Fruit fly (Drosophila melanogaster) whole organism, embryonic: ENCODE data around the gene Lasp.

Experiments used
- Adf1 ChIP-seq: fragments of 200-800 bp; sonication (Bioruptor generic); IDR thresholded peaks from 2 replicates; pipeline ENCODE4 v1.3.6; 2022; ENCODE audit warnings: missing biosample characterization, missing genetic modification characterization
- Bgb ChIP-seq: fragments of 200-800 bp; sonication (Bioruptor generic); IDR thresholded peaks from 2 replicates; pipeline ENCODE4 v1.3.6; 2022; ENCODE audit warnings: missing biosample characterization, missing genetic modification characterization; ENCODE audit not compliant: partially characterized antibody
- BtbVII ChIP-seq: fragments of 200-800 bp; sonication (Bioruptor generic); optimal IDR thresholded peaks from 3 replicates; lab custom pipeline; 2017; ENCODE audit warnings: missing biosample characterization, mild to moderate bottlenecking, missing genetic modification characterization
- CG11456 ChIP-seq: fragments of 200-800 bp; sonication (Bioruptor generic); IDR thresholded peaks from 3 replicates; pipeline ENCODE4 v1.3.6; 2022; ENCODE audit warnings: missing biosample characterization, missing genetic modification characterization
- CG1233 ChIP-seq: fragments of 200-800 bp; sonication (Bioruptor generic); optimal IDR thresholded peaks from 4 replicates; lab custom pipeline; 2018; ENCODE audit warnings: missing biosample characterization, mild to moderate bottlenecking, missing genetic modification characterization
- CG15073 ChIP-seq: fragments of 200-800 bp; sonication (Bioruptor generic); optimal IDR thresholded peaks from 2 replicates; lab custom pipeline; 2016; ENCODE audit warnings: missing biosample characterization, missing genetic modification characterization
- CG16779 ChIP-seq: fragments of 200-800 bp; sonication (Bioruptor generic); IDR thresholded peaks from 2 replicates; pipeline ENCODE4 v1.3.6; 2022; ENCODE audit warnings: missing biosample characterization, missing genetic modification characterization
- CG16813 ChIP-seq: fragments of 200-800 bp; sonication (Bioruptor generic); IDR thresholded peaks from 3 replicates; pipeline ENCODE4 v1.3.6; 2022; ENCODE audit warnings: missing biosample characterization, missing genetic modification characterization; ENCODE audit not compliant: partially characterized antibody
- CG17186 ChIP-seq: fragments of 200-800 bp; sonication (Bioruptor generic); optimal IDR thresholded peaks from 3 replicates; lab custom pipeline; 2017; ENCODE audit warnings: missing biosample characterization, missing genetic modification reagents, missing genetic modification characterization
- CG17385 ChIP-seq: fragments of 200-800 bp; sonication (Bioruptor generic); optimal IDR thresholded peaks from 3 replicates; lab custom pipeline; 2018; ENCODE audit warnings: missing biosample characterization, mild to moderate bottlenecking, missing genetic modification characterization
- CG2116 ChIP-seq: fragments of 200-800 bp; sonication (Bioruptor generic); optimal IDR thresholded peaks from 3 replicates; lab custom pipeline; 2018; ENCODE audit warnings: missing biosample characterization, mild to moderate bottlenecking, missing genetic modification characterization
- CG30403 ChIP-seq: fragments of 200-800 bp; sonication (Bioruptor generic); optimal IDR thresholded peaks from 3 replicates; lab custom pipeline; 2016; ENCODE audit warnings: missing biosample characterization, missing genetic modification characterization
- CG3995 ChIP-seq: fragments of 200-800 bp; sonication (Bioruptor generic); optimal IDR thresholded peaks from 3 replicates; lab custom pipeline; 2016; ENCODE audit warnings: missing biosample characterization, missing genetic modification characterization
- CG4282 ChIP-seq: fragments of 200-800 bp; sonication (Bioruptor generic); optimal IDR thresholded peaks from 2 replicates; lab custom pipeline; 2016; ENCODE audit warnings: missing biosample characterization, missing genetic modification characterization
- CG5245 ChIP-seq: fragments of 200-800 bp; sonication (Bioruptor generic); optimal IDR thresholded peaks from 3 replicates; lab custom pipeline; 2016; ENCODE audit warnings: missing biosample characterization, missing genetic modification characterization
- CG5953 ChIP-seq: fragments of 200-800 bp; sonication (Bioruptor generic); IDR thresholded peaks from 2 replicates; pipeline ENCODE4 v1.3.6; 2022; ENCODE audit warnings: missing biosample characterization, missing genetic modification characterization
- CG7556 ChIP-seq: fragments of 200-800 bp; sonication (Bioruptor generic); optimal IDR thresholded peaks from 2 replicates; lab custom pipeline; 2017; ENCODE audit warnings: missing biosample characterization, mild to moderate bottlenecking, missing genetic modification characterization
- CG7745 ChIP-seq: fragments of 200-800 bp; sonication (Bioruptor generic); optimal IDR thresholded peaks from 2 replicates; lab custom pipeline; 2018; ENCODE audit warnings: missing biosample characterization, mild to moderate bottlenecking, missing genetic modification characterization, moderate library complexity
- CG9609 ChIP-seq: fragments of 200-800 bp; sonication (Bioruptor generic); optimal IDR thresholded peaks from 3 replicates; lab custom pipeline; 2016; ENCODE audit warnings: missing biosample characterization, missing genetic modification characterization
- Chrac-16 ChIP-seq: fragments of 200-800 bp; sonication (Bioruptor generic); optimal IDR thresholded peaks from 3 replicates; lab custom pipeline; 2016; ENCODE audit warnings: missing biosample characterization, missing genetic modification characterization
- CoRest ChIP-seq: fragments of 200-800 bp; sonication (Bioruptor generic); optimal IDR thresholded peaks from 3 replicates; lab custom pipeline; 2018; ENCODE audit warnings: missing biosample characterization, mild to moderate bottlenecking, missing genetic modification characterization, moderate library complexity
- Dek ChIP-seq: fragments of 200-800 bp; sonication (Bioruptor generic); optimal IDR thresholded peaks from 3 replicates; lab custom pipeline; 2019; ENCODE audit warnings: missing biosample characterization, mild to moderate bottlenecking, missing genetic modification characterization, moderate library complexity
- Dll ChIP-seq: fragments of 200-800 bp; sonication (Bioruptor generic); IDR thresholded peaks from 4 replicates; pipeline ENCODE4 v1.3.6; 2022; ENCODE audit warnings: missing biosample characterization, missing genetic modification characterization; ENCODE audit not compliant: partially characterized antibody
- Fer3 ChIP-seq: fragments of 200-800 bp; sonication (Bioruptor generic); optimal IDR thresholded peaks from 2 replicates; lab custom pipeline; 2018; ENCODE audit warnings: missing biosample characterization, mild to moderate bottlenecking, missing genetic modification characterization, moderate library complexity
- HLHmδ ChIP-seq: fragments of 200-800 bp; sonication (Bioruptor generic); optimal IDR thresholded peaks from 2 replicates; lab custom pipeline; 2018; ENCODE audit warnings: missing biosample characterization, mild to moderate bottlenecking, missing genetic modification characterization, moderate library complexity
- Hand ChIP-seq: fragments of 200-800 bp; sonication (Bioruptor generic); optimal IDR thresholded peaks from 2 replicates; lab custom pipeline; 2017; ENCODE audit warnings: mild to moderate bottlenecking, missing biosample characterization, missing genetic modification reagents, missing genetic modification characterization
- Kr ChIP-seq: fragments of 200-800 bp; sonication (Bioruptor generic); optimal IDR thresholded peaks from 2 replicates; lab custom pipeline; 2017; ENCODE audit warnings: missing biosample characterization, mild to moderate bottlenecking, missing genetic modification characterization
- MBD-R2 ChIP-seq: fragments of 200-800 bp; sonication (Bioruptor generic); IDR thresholded peaks from 2 replicates; pipeline ENCODE4 v1.3.6; 2022; ENCODE audit warnings: missing biosample characterization, missing genetic modification characterization
- Mad ChIP-seq: fragments of 200-800 bp; sonication (Bioruptor generic); optimal IDR thresholded peaks from 2 replicates; lab custom pipeline; 2016; ENCODE audit warnings: missing biosample characterization, missing genetic modification characterization
- Rx ChIP-seq: fragments of 200-800 bp; sonication (Bioruptor generic); IDR thresholded peaks from 2 replicates; pipeline ENCODE4 v1.3.6; 2022; ENCODE audit warnings: missing biosample characterization, missing genetic modification characterization
- ab ChIP-seq: fragments of 200-800 bp; sonication (Bioruptor generic); optimal IDR thresholded peaks from 2 replicates; lab custom pipeline; 2016; ENCODE audit warnings: missing biosample characterization, missing genetic modification characterization
- cad ChIP-seq: fragments of >200 bp; optimal IDR thresholded peaks from 2 replicates; lab custom pipeline; 2017; ENCODE audit warnings: missing biosample characterization, missing genetic modification characterization
- croc ChIP-seq: fragments of 200-800 bp; sonication (Bioruptor generic); conservative IDR thresholded peaks from 3 replicates; pipeline ENCODE4 v1.3.6; 2022; ENCODE audit warnings: missing biosample characterization, missing genetic modification characterization
- da ChIP-seq: fragments of 200-800 bp; sonication (Bioruptor generic); optimal IDR thresholded peaks from 2 replicates; lab custom pipeline; 2016; ENCODE audit warnings: missing biosample characterization, missing genetic modification characterization
- dmrt11E ChIP-seq: fragments of 200-800 bp; sonication (Bioruptor generic); optimal IDR thresholded peaks from 3 replicates; lab custom pipeline; 2018; ENCODE audit warnings: missing biosample characterization, mild to moderate bottlenecking, missing genetic modification characterization, moderate library complexity
- eve ChIP-seq, 2 experiments: fragments of >200 bp; optimal IDR thresholded peaks; 2 replicates each; lab custom pipeline; 2017; ENCODE audit warnings: missing biosample characterization in 2 of 2, missing genetic modification characterization in 2 of 2
- hbn ChIP-seq: fragments of 200-800 bp; sonication (Bioruptor generic); IDR thresholded peaks from 2 replicates; pipeline ENCODE4 v1.3.6; 2022; ENCODE audit warnings: missing biosample characterization, missing genetic modification characterization; ENCODE audit not compliant: partially characterized antibody
- nerfin-2 ChIP-seq: fragments of 200-800 bp; sonication (Bioruptor generic); IDR thresholded peaks from 2 replicates; pipeline ENCODE4 v1.3.6; 2022; ENCODE audit warnings: missing biosample characterization, missing genetic modification characterization; ENCODE audit not compliant: partially characterized antibody
- nom ChIP-seq: fragments of 200-800 bp; sonication (Bioruptor generic); optimal IDR thresholded peaks from 2 replicates; lab custom pipeline; 2017; ENCODE audit warnings: missing biosample characterization, missing genetic modification characterization, mild to moderate bottlenecking, moderate library complexity, missing genetic modification reagents
- oc ChIP-seq: fragments of 200-800 bp; sonication (Bioruptor generic); optimal IDR thresholded peaks from 2 replicates; lab custom pipeline; 2018; ENCODE audit warnings: missing biosample characterization, mild to moderate bottlenecking, missing genetic modification characterization, moderate library complexity
- peb ChIP-seq: fragments of 200-800 bp; sonication (Bioruptor generic); IDR thresholded peaks from 2 replicates; pipeline ENCODE4 v1.3.6; 2022; ENCODE audit warnings: missing biosample characterization, missing genetic modification characterization
- prd ChIP-seq, 3 experiments: fragments of >200 bp in 2 of 3; fragments of 200-800 bp in 1 of 3; sonication (Bioruptor generic) in 1 of 3; optimal IDR thresholded peaks in 2 of 3; IDR thresholded peaks in 1 of 3; 2 replicates in 2 of 3; 3 replicates in 1 of 3; pipeline versions ENCODE4 v1.3.6 to Lab custom; 2017 to 2022; ENCODE audit warnings: missing biosample characterization in 1 of 3, missing genetic modification characterization in 1 of 3
- schlank ChIP-seq: fragments of 200-800 bp; sonication (Bioruptor generic); optimal IDR thresholded peaks from 2 replicates; lab custom pipeline; 2018; ENCODE audit warnings: missing biosample characterization, mild to moderate bottlenecking, missing genetic modification characterization
- sd ChIP-seq: fragments of 200-800 bp; sonication (Bioruptor generic); optimal IDR thresholded peaks from 3 replicates; lab custom pipeline; 2018; ENCODE audit warnings: missing biosample characterization, mild to moderate bottlenecking, missing genetic modification characterization, moderate library complexity
- tll ChIP-seq, 2 experiments: fragments of 200-800 bp in 1 of 2; fragments of >200 bp in 1 of 2; sonication (Bioruptor generic) in 1 of 2; optimal IDR thresholded peaks; 2 replicates each; lab custom pipeline; 2017 to 2019; ENCODE audit warnings: missing biosample characterization in 2 of 2, missing genetic modification characterization in 2 of 2, mild to moderate bottlenecking in 1 of 2, moderate library complexity in 1 of 2
- vnd ChIP-seq: fragments of 200-800 bp; sonication (Bioruptor generic); IDR thresholded peaks from 3 replicates; pipeline ENCODE4 v1.3.6; 2022; ENCODE audit warnings: missing biosample characterization, missing genetic modification characterization; ENCODE audit not compliant: partially characterized antibody
- z ChIP-seq: fragments of 200-800 bp; sonication (Bioruptor generic); IDR thresholded peaks from 3 replicates; pipeline ENCODE4 v1.3.6; 2022; ENCODE audit warnings: missing biosample characterization, missing genetic modification characterization

Gene Lasp

dm6 chr3L:16711430-16712228, at the start of gene Lasp, which contains the start of the genes CG43954 and Dab (continued):
- TF ChIP-seq CG5245 (GFP tag; lab: Kevin White, UChicago): no peak
- no peak for TF ChIP-seq Hand
- no peak for TF ChIP-seq ab (GFP tag; lab: Kevin White, UChicago)
- no peak for TF ChIP-seq schlank
- TF ChIP-seq Adf1 (GFP tag; lab: Robert Waterston, UW): peak; percentile 64; the same call in 1 of the 2 replicates
- TF ChIP-seq Mad (GFP tag; lab: Kevin White, UChicago): no peak
- no peak for TF ChIP-seq hbn (GFP tag; lab: Robert Waterston, UW)
- no peak for TF ChIP-seq dmrt11E (tag; lab: Kevin White, UChicago)
- TF ChIP-seq Bgb (GFP tag; lab: Robert Waterston, UW): peak; percentile 68
- peak; percentile 69 for TF ChIP-seq nerfin-2 (GFP tag; lab: Robert Waterston, UW)
- peak; percentile 16 for TF ChIP-seq CG1233 (GFP tag; lab: Kevin White, UChicago)
- TF ChIP-seq Dek: no peak
- no peak for TF ChIP-seq CG4282 (GFP tag; lab: Kevin White, UChicago)
- TF ChIP-seq CG16813 (GFP tag; lab: Robert Waterston, UW): peak; percentile 52; the same call in 1 of the 3 replicates
- TF ChIP-seq cad (GFP tag; lab: Kevin White, UChicago): peak; percentile 62
- peak; percentile 10 for TF ChIP-seq Chrac-16 (GFP tag; lab: Kevin White, UChicago)
- no peak for TF ChIP-seq peb (GFP tag; lab: Robert Waterston, UW)
- no peak for TF ChIP-seq da (GFP tag; lab: Kevin White, UChicago)
- no peak for TF ChIP-seq CG9609 (GFP tag; lab: Kevin White, UChicago)
- peak; percentile 58; the same call in 2 of the 3 replicates for TF ChIP-seq z
- TF ChIP-seq Dll (GFP tag; lab: Robert Waterston, UW): peak; percentile 71
- peak; percentile 42 for TF ChIP-seq oc (tag; lab: Kevin White, UChicago)
- no peak for TF ChIP-seq Kr (GFP tag; lab: Kevin White, UChicago)
- peak; percentile 75 for TF ChIP-seq CG11456 (GFP tag; lab: Robert Waterston, UW)
- TF ChIP-seq CG7745 (tag; lab: Kevin White, UChicago): peak; percentile 5
- peak; percentile 88 for TF ChIP-seq CG3995
- TF ChIP-seq Fer3 (tag; lab: Kevin White, UChicago): peak; percentile 2
- TF ChIP-seq MBD-R2 (GFP tag; lab: Robert Waterston, UW): no peak
- peak; percentile 59 for TF ChIP-seq CG17186 (GFP tag; lab: Kevin White, UChicago)
- peak; percentile 70 for TF ChIP-seq CG2116 (GFP tag; lab: Kevin White, UChicago)
- TF ChIP-seq vnd (GFP tag; lab: Robert Waterston, UW): no peak
- TF ChIP-seq eve (GFP tag; optimal IDR thresholded peaks at IDR 0.05; lab: Kevin White, UChicago): no peak
- peak; percentile 52 for TF ChIP-seq BtbVII
- TF ChIP-seq tll (GFP tag; optimal IDR thresholded peaks at IDR 0.05; lab: Kevin White, UChicago): no peak
- no peak for TF ChIP-seq CG15073 (GFP tag; lab: Kevin White, UChicago)
- TF ChIP-seq CG16779: 0 out of 2 replicates have a peak, but pooled peaks have one; percentile 25
- peak; percentile 56 for TF ChIP-seq nom (GFP tag; lab: Kevin White, UChicago)
- no peak for TF ChIP-seq Rx
- no peak for TF ChIP-seq CG7556
- peak; percentile 82 for TF ChIP-seq CG17385 (GFP tag; lab: Kevin White, UChicago)
- TF ChIP-seq prd (optimal IDR thresholded peaks at IDR 0.05; lab: Kevin White, UChicago): no peak
- TF ChIP-seq prd (GFP tag; IDR thresholded peaks at IDR 0.05; lab: Robert Waterston, UW): no peak
- no peak for TF ChIP-seq croc (GFP tag; lab: Robert Waterston, UW)
- peak; percentile 21 for TF ChIP-seq CoRest
- peak; percentile 22; the same call in 1 of the 2 replicates for TF ChIP-seq CG5953
- TF ChIP-seq HLHmδ (GFP tag; lab: Kevin White, UChicago): peak; percentile 86
- TF ChIP-seq CG30403 (GFP tag; lab: Kevin White, UChicago): peak; percentile 29
- peak; percentile 55 for TF ChIP-seq sd (tag; lab: Kevin White, UChicago)
